Fruit fly (Drosophila melanogaster): ENCODE data around the gene CG42564.

CG42564 gene

DNA sequence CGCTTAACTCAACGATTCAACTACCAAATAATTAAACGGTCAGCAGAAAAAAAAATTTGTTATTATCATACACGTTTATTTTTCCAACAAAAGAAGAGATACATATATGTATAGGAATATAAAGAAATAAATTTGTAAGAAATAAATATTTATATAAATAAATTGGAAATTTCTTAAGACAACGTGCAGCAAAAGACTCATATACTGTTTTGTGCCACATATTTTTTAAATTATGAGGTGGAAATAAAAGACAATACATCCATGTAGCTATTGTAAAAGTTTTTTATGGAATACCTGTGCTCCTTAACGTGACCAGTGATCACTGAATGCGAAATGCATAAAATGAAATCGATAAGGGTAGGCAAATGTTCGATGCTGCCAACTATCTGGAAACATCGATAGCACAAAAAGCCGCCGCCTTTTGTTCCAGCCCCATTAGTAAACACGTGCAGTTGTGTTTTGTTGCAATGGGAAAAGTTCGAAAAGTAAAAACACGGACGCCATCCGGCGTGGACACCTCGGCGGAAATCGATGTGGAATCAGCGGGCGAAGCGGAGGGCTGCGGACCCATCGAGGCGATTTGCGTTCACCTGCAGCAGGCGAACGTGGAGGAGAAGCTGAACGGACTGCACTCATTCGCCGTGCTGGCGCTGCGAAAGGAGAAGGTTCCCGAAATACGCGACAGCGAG is 5.6 kb upstream of the CG42564 start, which contains the start of gene CG10286:
Gene CG10286 (plus strand): TSS at position 416 of the 689 bp plus-strand sequence.
- peak; percentile 16 for TF ChIP-seq CG15710 (tag; optimal IDR thresholded peaks at IDR 0.05)
- TF ChIP-seq CG9948 (tag; optimal IDR thresholded peaks at IDR 0.05): peak; percentile 18
- no peak for TF ChIP-seq CG4496 (GFP tag; IDR thresholded peaks at IDR 0.05)
- peak; percentile 31 for TF ChIP-seq CG17806 (tag; optimal IDR thresholded peaks at IDR 0.05)

DNA sequence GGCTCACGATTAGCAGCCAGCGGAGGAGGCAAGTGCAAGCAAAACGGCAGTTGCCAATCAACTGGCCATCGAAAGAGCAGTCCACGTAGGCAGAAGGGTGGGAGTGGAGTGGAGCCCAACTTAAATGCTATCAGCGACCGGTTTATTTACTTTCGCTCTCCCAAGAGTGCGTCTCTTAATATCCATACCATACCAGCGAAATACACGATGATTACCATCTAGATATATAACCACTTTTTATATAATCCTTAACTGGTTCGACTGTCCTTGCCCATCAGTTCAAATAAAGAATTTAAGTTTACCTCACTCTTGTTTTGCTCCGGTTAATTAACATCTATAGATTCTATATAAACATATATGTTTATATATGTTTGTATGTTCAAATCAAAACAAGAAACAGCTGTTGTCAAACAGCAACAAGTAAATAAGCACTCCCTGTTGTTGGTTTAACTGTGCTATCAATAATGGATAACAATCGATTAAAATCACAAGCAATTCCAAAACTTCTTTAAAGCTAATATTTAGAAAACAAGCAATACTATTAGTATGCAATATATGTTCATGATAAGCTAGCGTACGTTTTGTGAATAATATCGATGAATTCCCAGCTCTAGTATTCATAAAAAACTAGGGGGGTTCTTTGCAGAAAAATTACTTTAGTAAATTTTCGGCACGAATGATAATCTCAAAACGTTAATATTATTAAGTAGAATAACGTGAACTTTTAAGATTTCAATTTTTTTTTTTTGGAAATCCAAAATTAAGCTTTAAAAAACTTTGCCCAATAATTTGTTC is 566 bp upstream of the CG42564 start:
- peak; percentile 44 for TF ChIP-seq CG8159 (tag; optimal IDR thresholded peaks at IDR 0.05)
- TF ChIP-seq CG10348 (GFP tag; IDR thresholded peaks at IDR 0.05): no peak
- TF ChIP-seq CG4496 (GFP tag; IDR thresholded peaks at IDR 0.05): peak; percentile 46; the same call in 1 of the 3 replicates
- TF ChIP-seq rn (GFP tag; IDR thresholded peaks at IDR 0.05): no peak
- TF ChIP-seq CG34367 (tag; optimal IDR thresholded peaks at IDR 0.05): no peak
- TF ChIP-seq CG12605 (GFP tag; IDR thresholded peaks at IDR 0.05): peak; percentile 34
- no peak for TF ChIP-seq CG14655 (GFP tag; optimal IDR thresholded peaks at IDR 0.05)
- no peak for TF ChIP-seq D1 (tag; optimal IDR thresholded peaks at IDR 0.05)
- peak; percentile 61 for TF ChIP-seq EcR (GFP tag; optimal IDR thresholded peaks at IDR 0.05)
- TF ChIP-seq CG13204 (GFP tag; optimal IDR thresholded peaks at IDR 0.05): no peak
- peak; percentile 9 for TF ChIP-seq Snoo (tag; optimal IDR thresholded peaks at IDR 0.05)
- TF ChIP-seq CG8301 (tag; optimal IDR thresholded peaks at IDR 0.05): peak; percentile 42
- no peak for TF ChIP-seq Pif1B (GFP tag; optimal IDR thresholded peaks at IDR 0.05)
- TF ChIP-seq Ets98B (GFP tag; IDR thresholded peaks at IDR 0.05): peak; percentile 17; the same call in 1 of the 2 replicates
- TF ChIP-seq gl (tag; optimal IDR thresholded peaks at IDR 0.05): peak; percentile 0
- 0 out of 2 replicates have a peak, but pooled peaks have one; percentile 12 for TF ChIP-seq CG32121 (GFP tag; IDR thresholded peaks at IDR 0.05)
- TF ChIP-seq CG9948 (tag; optimal IDR thresholded peaks at IDR 0.05): peak; percentile 3
- no peak for TF ChIP-seq fd96Ca (GFP tag; IDR thresholded peaks at IDR 0.05)
- TF ChIP-seq CG15710 (tag; optimal IDR thresholded peaks at IDR 0.05): peak; percentile 7
- peak; percentile 11 for TF ChIP-seq CG17806 (tag; optimal IDR thresholded peaks at IDR 0.05)
- no peak for TF ChIP-seq Pif1A (GFP tag; optimal IDR thresholded peaks at IDR 0.05)

DNA sequence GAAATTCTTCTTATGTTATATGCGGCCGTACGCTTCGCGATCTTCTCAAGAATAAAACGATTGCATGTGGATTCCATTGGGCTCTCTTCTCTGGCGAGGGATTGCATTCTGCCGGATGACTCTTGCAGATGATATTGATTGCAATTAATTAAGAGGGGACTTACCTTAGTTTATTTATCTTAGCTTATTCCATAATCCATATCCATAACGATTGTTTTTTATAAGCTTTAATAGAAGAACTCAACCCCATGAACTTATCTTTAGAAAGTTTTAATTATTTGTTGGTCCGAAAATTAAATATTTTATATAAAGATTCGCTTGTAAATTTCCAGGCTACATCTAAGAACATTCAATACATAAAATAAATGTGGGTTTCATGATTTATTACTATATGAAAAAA is 1.7 kb downstream of the CG42564 start, which contains the start of gene CRAT:
Gene CRAT (minus strand): TSS at position 101 of the 400 bp plus-strand sequence.
- TF ChIP-seq CG12605 (GFP tag; IDR thresholded peaks at IDR 0.05): no peak
- TF ChIP-seq CG9948 (tag; optimal IDR thresholded peaks at IDR 0.05): no peak
- TF ChIP-seq D1 (tag; optimal IDR thresholded peaks at IDR 0.05): no peak
- no peak for TF ChIP-seq CG32121 (GFP tag; IDR thresholded peaks at IDR 0.05)
- TF ChIP-seq Pif1A (GFP tag; optimal IDR thresholded peaks at IDR 0.05): no peak
- TF ChIP-seq CG13204 (GFP tag; optimal IDR thresholded peaks at IDR 0.05): no peak
- no peak for TF ChIP-seq CG8301 (tag; optimal IDR thresholded peaks at IDR 0.05)
- no peak for TF ChIP-seq CG8159 (tag; optimal IDR thresholded peaks at IDR 0.05)
- no peak for TF ChIP-seq CG34367 (tag; optimal IDR thresholded peaks at IDR 0.05)
- TF ChIP-seq CG14655 (GFP tag; optimal IDR thresholded peaks at IDR 0.05): no peak
- TF ChIP-seq rn (GFP tag; IDR thresholded peaks at IDR 0.05): no peak

DNA sequence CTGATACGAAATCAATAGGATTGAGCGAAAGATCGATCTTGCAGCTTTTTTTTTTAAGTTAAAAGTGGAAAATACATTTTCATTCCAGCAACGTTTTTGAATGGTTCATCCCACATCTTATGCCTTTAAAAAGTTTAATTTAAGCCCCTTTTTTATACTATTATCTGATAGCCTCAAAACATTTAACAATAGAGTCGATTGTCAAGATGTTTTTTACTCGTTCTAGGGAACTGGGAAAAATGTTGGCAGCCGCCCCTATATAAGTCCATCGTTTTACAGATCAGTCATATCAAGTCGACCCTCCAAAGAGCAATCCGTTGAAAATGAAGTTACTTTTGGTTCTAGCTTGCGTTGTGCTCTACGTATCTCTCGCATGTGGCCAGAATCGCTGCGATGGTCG is 3.2 kb downstream of the CG42564 start, which contains the start of gene CG42537:
Gene CG42537 (plus strand): TSS at position 301 of the 400 bp plus-strand sequence.
- TF ChIP-seq gl (tag; optimal IDR thresholded peaks at IDR 0.05) (no peak), Pif1B (GFP tag; optimal IDR thresholded peaks at IDR 0.05) (no peak), CG32121 (GFP tag; IDR thresholded peaks at IDR 0.05) (no peak), CG8301 (tag; optimal IDR thresholded peaks at IDR 0.05) (no peak), Snoo (tag; optimal IDR thresholded peaks at IDR 0.05) (no peak), CG15710 (tag; optimal IDR thresholded peaks at IDR 0.05) (no peak), rn (GFP tag; IDR thresholded peaks at IDR 0.05) (no peak), CG14655 (GFP tag; optimal IDR thresholded peaks at IDR 0.05) (no peak), Pif1A (GFP tag; optimal IDR thresholded peaks at IDR 0.05) (no peak), CG13204 (GFP tag; optimal IDR thresholded peaks at IDR 0.05) (no peak), CG10348 (GFP tag; IDR thresholded peaks at IDR 0.05) (no peak), EcR (GFP tag; optimal IDR thresholded peaks at IDR 0.05) (no peak), Ets98B (GFP tag; IDR thresholded peaks at IDR 0.05) (no peak), CG34367 (tag; optimal IDR thresholded peaks at IDR 0.05) (no peak), CG4496 (GFP tag; IDR thresholded peaks at IDR 0.05) (no peak), CG8159 (tag; optimal IDR thresholded peaks at IDR 0.05) (no peak), CG12605 (GFP tag; IDR thresholded peaks at IDR 0.05) (no peak), fd96Ca (GFP tag; IDR thresholded peaks at IDR 0.05) (no peak), D1 (tag; optimal IDR thresholded peaks at IDR 0.05) (no peak), CG17806 (tag; optimal IDR thresholded peaks at IDR 0.05) (no peak)

dm6 chr3R:6380129-6380528 is 5.9 kb downstream of the CG42564 start, which contains the start of the genes CG1024 and TfIIFalpha:
Gene CG1024, minus strand, starts transcription at chr3R:6380328.
Gene TfIIFalpha, plus strand, starts transcription at chr3R:6380467.
- no peak for TF ChIP-seq CG14655 (GFP tag; optimal IDR thresholded peaks at IDR 0.05)
- TF ChIP-seq D1 (tag; optimal IDR thresholded peaks at IDR 0.05): no peak
- no peak for TF ChIP-seq CG17806 (tag; optimal IDR thresholded peaks at IDR 0.05)
- no peak for TF ChIP-seq CG13204 (GFP tag; optimal IDR thresholded peaks at IDR 0.05)
- no peak for TF ChIP-seq CG12605 (GFP tag; IDR thresholded peaks at IDR 0.05)
- TF ChIP-seq CG8159 (tag; optimal IDR thresholded peaks at IDR 0.05): no peak
- TF ChIP-seq gl (tag; optimal IDR thresholded peaks at IDR 0.05): no peak
- no peak for TF ChIP-seq CG15710 (tag; optimal IDR thresholded peaks at IDR 0.05)
- TF ChIP-seq CG8301 (tag; optimal IDR thresholded peaks at IDR 0.05): no peak
- TF ChIP-seq CG10348 (GFP tag; IDR thresholded peaks at IDR 0.05): no peak
- no peak for TF ChIP-seq Ets98B (GFP tag; IDR thresholded peaks at IDR 0.05)
- TF ChIP-seq EcR (GFP tag; optimal IDR thresholded peaks at IDR 0.05): no peak
- no peak for TF ChIP-seq Pif1B (GFP tag; optimal IDR thresholded peaks at IDR 0.05)
- TF ChIP-seq CG9948 (tag; optimal IDR thresholded peaks at IDR 0.05): no peak
- no peak for TF ChIP-seq Pif1A (GFP tag; optimal IDR thresholded peaks at IDR 0.05)
- no peak for TF ChIP-seq CG34367 (tag; optimal IDR thresholded peaks at IDR 0.05)
- TF ChIP-seq CG32121 (GFP tag; IDR thresholded peaks at IDR 0.05): no peak

Measured in whole organism, pupa.